Fruit fly (Drosophila melanogaster) whole organism, embryonic: Measurements from ENCODE around the gene Atx-1.
A peak's percentile ranks its signal among the peaks of the same experiment; 100 is the strongest.

Experiments
- Ada2b ChIP-seq: fragments of 200-800 bp; sonication (Bioruptor generic); IDR thresholded peaks from 2 replicates; pipeline ENCODE4 v1.3.6; 2022; ENCODE audit warnings: missing biosample characterization, missing genetic modification characterization
- B-H1 ChIP-seq: fragments of 200-800 bp; sonication (Bioruptor generic); IDR thresholded peaks from 3 replicates; pipeline ENCODE4 v1.3.6; 2022; ENCODE audit warnings: missing biosample characterization, missing genetic modification characterization
- Bgb ChIP-seq: fragments of 200-800 bp; sonication (Bioruptor generic); IDR thresholded peaks from 2 replicates; pipeline ENCODE4 v1.3.6; 2022; ENCODE audit warnings: missing biosample characterization, missing genetic modification characterization; ENCODE audit not compliant: partially characterized antibody
- C15 ChIP-seq: fragments of 200-800 bp; sonication (Bioruptor generic); IDR thresholded peaks from 3 replicates; pipeline ENCODE4 v1.3.6; 2022; ENCODE audit warnings: missing biosample characterization, missing genetic modification characterization
- CG10654 ChIP-seq: fragments of 200-800 bp; sonication (Bioruptor generic); optimal IDR thresholded peaks from 2 replicates; lab custom pipeline; 2016; ENCODE audit warnings: missing biosample characterization, missing genetic modification characterization
- CG12659 ChIP-seq: fragments of 200-800 bp; sonication (Bioruptor generic); optimal IDR thresholded peaks from 3 replicates; lab custom pipeline; 2017; ENCODE audit warnings: mild to moderate bottlenecking, missing biosample characterization, missing genetic modification reagents, missing genetic modification characterization
- CG14050 ChIP-seq: fragments of 200-800 bp; sonication (Bioruptor generic); IDR thresholded peaks from 3 replicates; pipeline ENCODE4 v1.3.6; 2022; ENCODE audit warnings: missing biosample characterization, missing genetic modification characterization
- CG17612 ChIP-seq: fragments of 200-800 bp; sonication (Bioruptor generic); IDR thresholded peaks from 2 replicates; pipeline ENCODE4 v1.3.6; 2022; ENCODE audit warnings: missing biosample characterization, missing genetic modification characterization
- CG18011 ChIP-seq: fragments of 200-800 bp; sonication (Bioruptor generic); optimal IDR thresholded peaks from 2 replicates; lab custom pipeline; 2017; ENCODE audit warnings: missing biosample characterization, missing genetic modification characterization, mild to moderate bottlenecking, moderate library complexity, missing genotype
- CG18619 ChIP-seq: fragments of 200-800 bp; sonication (Bioruptor generic); optimal IDR thresholded peaks from 3 replicates; lab custom pipeline; 2017; ENCODE audit warnings: missing biosample characterization, mild to moderate bottlenecking, missing genetic modification characterization
- CG30403 ChIP-seq: fragments of 200-800 bp; sonication (Bioruptor generic); optimal IDR thresholded peaks from 3 replicates; lab custom pipeline; 2016; ENCODE audit warnings: missing biosample characterization, missing genetic modification characterization
- CG3407 ChIP-seq: fragments of 200-800 bp; sonication (Bioruptor generic); optimal IDR thresholded peaks from 2 replicates; lab custom pipeline; 2018; ENCODE audit warnings: missing biosample characterization, mild to moderate bottlenecking, missing genetic modification characterization
- CG6689 ChIP-seq: fragments of 200-800 bp; sonication (Bioruptor generic); IDR thresholded peaks from 2 replicates; pipeline ENCODE4 v1.3.6; 2022; ENCODE audit warnings: missing biosample characterization, missing genetic modification characterization
- CG8290 ChIP-seq, 3 experiments: fragments of 200-800 bp; sonication (Bioruptor generic); optimal IDR thresholded peaks; 2 replicates each; lab custom pipeline; 2016 to 2019; ENCODE audit warnings: missing biosample characterization in 3 of 3, missing genetic modification characterization in 3 of 3, mild to moderate bottlenecking in 2 of 3, moderate library complexity in 1 of 3
- CG8359 ChIP-seq: fragments of 200-800 bp; sonication (Bioruptor generic); optimal IDR thresholded peaks from 2 replicates; lab custom pipeline; 2017; ENCODE audit warnings: missing biosample characterization, mild to moderate bottlenecking, missing genetic modification characterization, borderline replicate concordance
- CG9609 ChIP-seq: fragments of 200-800 bp; sonication (Bioruptor generic); optimal IDR thresholded peaks from 3 replicates; lab custom pipeline; 2016; ENCODE audit warnings: missing biosample characterization, missing genetic modification characterization
- CG9932 ChIP-seq: fragments of 200-800 bp; sonication (Bioruptor generic); IDR thresholded peaks from 2 replicates; pipeline ENCODE4 v1.3.6; 2022; ENCODE audit warnings: missing biosample characterization, missing genetic modification characterization
- CoRest ChIP-seq: fragments of 200-800 bp; sonication (Bioruptor generic); optimal IDR thresholded peaks from 3 replicates; lab custom pipeline; 2018; ENCODE audit warnings: missing biosample characterization, mild to moderate bottlenecking, missing genetic modification characterization, moderate library complexity
- Dip3 ChIP-seq: fragments of 200-800 bp; sonication (Bioruptor generic); optimal IDR thresholded peaks from 3 replicates; lab custom pipeline; 2016; ENCODE audit warnings: missing biosample characterization, missing genetic modification characterization
- Doc3 ChIP-seq: fragments of 200-800 bp; sonication (Bioruptor generic); IDR thresholded peaks from 3 replicates; pipeline ENCODE4 v1.3.6; 2022; ENCODE audit warnings: missing biosample characterization, missing genetic modification characterization; ENCODE audit not compliant: partially characterized antibody
- Dp ChIP-seq: fragments of 200-800 bp; sonication (Bioruptor generic); optimal IDR thresholded peaks from 2 replicates; lab custom pipeline; 2018; ENCODE audit warnings: missing biosample characterization, mild to moderate bottlenecking, missing genetic modification characterization, moderate library complexity
- ERR ChIP-seq: fragments of 200-800 bp; sonication (Bioruptor generic); optimal IDR thresholded peaks from 2 replicates; lab custom pipeline; 2016; ENCODE audit warnings: missing biosample characterization, missing genetic modification characterization
- Fer3 ChIP-seq: fragments of 200-800 bp; sonication (Bioruptor generic); optimal IDR thresholded peaks from 2 replicates; lab custom pipeline; 2018; ENCODE audit warnings: missing biosample characterization, mild to moderate bottlenecking, missing genetic modification characterization, moderate library complexity
- H15 ChIP-seq: fragments of 200-800 bp; sonication (Bioruptor generic); IDR thresholded peaks from 3 replicates; pipeline ENCODE4 v1.3.6; 2022; ENCODE audit warnings: missing biosample characterization, missing genetic modification characterization
- H2.0 ChIP-seq: fragments of 200-800 bp; sonication (Bioruptor generic); IDR thresholded peaks from 2 replicates; pipeline ENCODE4 v1.3.6; 2022; ENCODE audit warnings: missing biosample characterization, missing genetic modification characterization
- Mad ChIP-seq: fragments of 200-800 bp; sonication (Bioruptor generic); optimal IDR thresholded peaks from 2 replicates; lab custom pipeline; 2016; ENCODE audit warnings: missing biosample characterization, missing genetic modification characterization
- Myb ChIP-seq: fragments of 200-800 bp; sonication (Bioruptor generic); optimal IDR thresholded peaks from 2 replicates; lab custom pipeline; 2016; ENCODE audit warnings: missing biosample characterization, missing genetic modification characterization
- Oaz ChIP-seq: fragments of 200-800 bp; sonication (Bioruptor generic); IDR thresholded peaks from 2 replicates; pipeline ENCODE4 v1.3.6; 2022; ENCODE audit warnings: missing biosample characterization, missing genetic modification characterization
- ab ChIP-seq: fragments of 200-800 bp; sonication (Bioruptor generic); optimal IDR thresholded peaks from 2 replicates; lab custom pipeline; 2016; ENCODE audit warnings: missing biosample characterization, missing genetic modification characterization
- ac ChIP-seq: fragments of 200-800 bp; sonication (Bioruptor generic); optimal IDR thresholded peaks from 3 replicates; lab custom pipeline; 2017; ENCODE audit warnings: missing biosample characterization, mild to moderate bottlenecking, missing genetic modification characterization
- bbx ChIP-seq: fragments of 200-800 bp; sonication (Bioruptor generic); IDR thresholded peaks from 2 replicates; pipeline ENCODE4 v1.3.6; 2022; ENCODE audit warnings: missing biosample characterization, missing genetic modification characterization; ENCODE audit not compliant: partially characterized antibody
- ci ChIP-seq: fragments of 200-800 bp; sonication (Bioruptor generic); IDR thresholded peaks from 3 replicates; pipeline ENCODE4 v1.3.6; 2022; ENCODE audit warnings: missing biosample characterization, missing genetic modification characterization
- dmrt99B ChIP-seq: fragments of 200-800 bp; sonication (Bioruptor generic); optimal IDR thresholded peaks from 2 replicates; lab custom pipeline; 2018; ENCODE audit warnings: missing biosample characterization, mild to moderate bottlenecking, missing genetic modification characterization, moderate library complexity
- dysf ChIP-seq: fragments of 200-800 bp; sonication (Bioruptor generic); IDR thresholded peaks from 3 replicates; pipeline ENCODE4 v1.3.6; 2022; ENCODE audit warnings: missing biosample characterization, missing genetic modification characterization
- fd64A ChIP-seq: fragments of 200-800 bp; sonication (Bioruptor generic); optimal IDR thresholded peaks from 3 replicates; lab custom pipeline; 2018; ENCODE audit warnings: missing biosample characterization, mild to moderate bottlenecking, missing genetic modification characterization
- fru ChIP-seq: fragments of >200 bp; optimal IDR thresholded peaks from 2 replicates; lab custom pipeline; 2017
- gce ChIP-seq: fragments of 200-800 bp; sonication (Bioruptor generic); IDR thresholded peaks from 3 replicates; pipeline ENCODE4 v1.3.6; 2022; ENCODE audit warnings: missing biosample characterization, missing genetic modification characterization
- gsb ChIP-seq: fragments of 200-800 bp; sonication (Bioruptor generic); IDR thresholded peaks from 2 replicates; pipeline ENCODE4 v1.3.6; 2022; ENCODE audit warnings: missing biosample characterization, missing genetic modification characterization
- hkb ChIP-seq, 2 experiments: fragments of 200-800 bp in 1 of 2; fragments of >200 bp in 1 of 2; sonication (Bioruptor generic) in 1 of 2; IDR thresholded peaks in 1 of 2; optimal IDR thresholded peaks in 1 of 2; 2 replicates each; pipeline versions ENCODE4 v1.3.6 to Lab custom; 2017 to 2022; ENCODE audit warnings: missing biosample characterization in 1 of 2, missing genetic modification characterization in 1 of 2
- kni ChIP-seq: fragments of 200-800 bp; sonication (Bioruptor generic); optimal IDR thresholded peaks from 3 replicates; lab custom pipeline; 2017; ENCODE audit warnings: mild to moderate bottlenecking, missing biosample characterization, missing genetic modification reagents, missing genetic modification characterization
- lov ChIP-seq, 2 experiments: fragments of 200-800 bp in 1 of 2; fragments of >200 bp in 1 of 2; sonication (Bioruptor generic) in 1 of 2; IDR thresholded peaks in 1 of 2; optimal IDR thresholded peaks in 1 of 2; 2 replicates in 1 of 2; 3 replicates in 1 of 2; pipeline versions ENCODE4 v1.3.6 to Lab custom; 2017 to 2022; ENCODE audit warnings: missing biosample characterization in 1 of 2, missing genetic modification characterization in 1 of 2
- nmo ChIP-seq: fragments of 200-800 bp; sonication (Bioruptor generic); optimal IDR thresholded peaks from 2 replicates; lab custom pipeline; 2018; ENCODE audit warnings: missing biosample characterization, mild to moderate bottlenecking, missing genetic modification characterization, moderate library complexity
- oc ChIP-seq: fragments of 200-800 bp; sonication (Bioruptor generic); optimal IDR thresholded peaks from 2 replicates; lab custom pipeline; 2018; ENCODE audit warnings: missing biosample characterization, mild to moderate bottlenecking, missing genetic modification characterization, moderate library complexity
- pzg ChIP-seq: fragments of 200-800 bp; sonication (Bioruptor generic); optimal IDR thresholded peaks from 3 replicates; lab custom pipeline; 2018; ENCODE audit warnings: missing biosample characterization, mild to moderate bottlenecking, missing genetic modification characterization, moderate library complexity
- ro ChIP-seq: fragments of 200-800 bp; sonication (Bioruptor generic); IDR thresholded peaks from 2 replicates; pipeline ENCODE4 v1.3.6; 2022; ENCODE audit warnings: missing biosample characterization, missing genetic modification characterization
- sens ChIP-seq: fragments of 200-800 bp; sonication (Bioruptor generic); peaks from one replicate; lab custom pipeline; 2016; ENCODE audit warnings: missing biosample characterization, missing genetic modification characterization
- seq ChIP-seq: fragments of 200-800 bp; sonication (Bioruptor generic); IDR thresholded peaks from 2 replicates; pipeline ENCODE4 v1.3.6; 2022; ENCODE audit warnings: missing biosample characterization, missing genetic modification characterization
- sr ChIP-seq: fragments of 200-800 bp; sonication (Bioruptor generic); IDR thresholded peaks from 3 replicates; pipeline ENCODE4 v1.3.6; 2022; ENCODE audit warnings: missing biosample characterization, missing genetic modification characterization
- usp ChIP-seq: fragments of >200 bp; optimal IDR thresholded peaks from 2 replicates; lab custom pipeline; 2017; ENCODE audit warnings: missing biosample characterization, missing genetic modification characterization

The Atx-1 gene

DNA sequence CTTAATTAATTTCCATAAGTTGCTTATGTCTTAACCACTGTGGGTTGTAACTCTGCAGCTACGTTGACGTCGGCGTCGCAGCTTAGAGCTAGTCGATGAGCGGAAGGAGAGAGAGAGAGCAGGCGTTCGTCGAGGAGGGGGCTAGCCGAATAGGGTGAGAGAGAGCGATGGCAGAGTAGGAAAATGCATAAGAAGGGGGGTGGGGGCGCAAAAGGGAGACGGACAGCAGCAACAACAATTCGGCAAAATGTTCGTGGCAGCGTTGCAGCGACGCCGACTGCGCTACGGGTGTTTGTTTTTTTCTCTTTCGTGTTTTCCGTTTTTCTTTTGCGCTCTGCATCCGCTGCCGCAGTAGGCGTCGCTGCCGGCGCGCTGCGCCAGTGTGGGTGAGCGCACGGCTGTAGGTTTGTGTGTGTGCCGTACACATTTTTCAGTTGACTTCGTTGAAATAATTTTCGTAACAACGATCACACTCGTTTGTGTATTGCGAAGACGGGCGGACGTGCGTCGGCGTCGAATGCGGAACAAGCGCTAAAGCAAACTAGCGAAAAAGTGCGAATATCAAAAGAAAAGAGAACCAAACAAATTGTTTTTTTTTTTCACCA is 45.1 kb downstream of the Atx-1 start (continued):
- no peak for TF ChIP-seq CG18011
- peak; percentile 6; the same call in 1 of the 2 replicates for TF ChIP-seq seq (GFP tag; lab: Robert Waterston, UW)
- TF ChIP-seq dmrt99B (tag; lab: Kevin White, UChicago): no peak
- no peak for TF ChIP-seq B-H1 (GFP tag; lab: Robert Waterston, UW)
- no peak for TF ChIP-seq CG30403 (GFP tag; lab: Kevin White, UChicago)
- TF ChIP-seq sens (GFP tag; lab: Kevin White, UChicago): peak; percentile 60
- no peak for TF ChIP-seq Fer3 (tag; lab: Kevin White, UChicago)
- TF ChIP-seq hkb (optimal IDR thresholded peaks at IDR 0.05; lab: Kevin White, UChicago): no peak
- no peak for TF ChIP-seq hkb (GFP tag; IDR thresholded peaks at IDR 0.05; lab: Robert Waterston, UW)
- no peak; the same call in 2 of the 3 replicates for TF ChIP-seq Doc3 (GFP tag; lab: Robert Waterston, UW)
- TF ChIP-seq H15 (GFP tag; lab: Robert Waterston, UW): no peak; the same call in 2 of the 3 replicates
- TF ChIP-seq Ada2b (GFP tag; lab: Robert Waterston, UW): no peak
- TF ChIP-seq CG8290 (GFP tag; optimal IDR thresholded peaks at IDR 0.05; lab: Kevin White, UChicago): no peak
- peak in 1 of 2 experiments; percentile 48 for TF ChIP-seq CG8290 (tag; optimal IDR thresholded peaks at IDR 0.05; lab: Kevin White, UChicago)
- TF ChIP-seq ac (GFP tag; lab: Kevin White, UChicago): no peak
- no peak for TF ChIP-seq oc (tag; lab: Kevin White, UChicago)
- TF ChIP-seq sr: 0 out of 3 replicates have a peak, but pooled peaks have one; percentile 26
- no peak for TF ChIP-seq C15 (GFP tag; lab: Robert Waterston, UW)
- no peak for TF ChIP-seq H2.0 (GFP tag; lab: Robert Waterston, UW)
- TF ChIP-seq Myb (GFP tag; lab: Kevin White, UChicago): no peak
- TF ChIP-seq CG6689 (GFP tag; lab: Robert Waterston, UW): no peak
- no peak for TF ChIP-seq Oaz (GFP tag; lab: Robert Waterston, UW)
- TF ChIP-seq Dp (GFP tag; lab: Kevin White, UChicago): no peak
- TF ChIP-seq CG9609: no peak
- no peak for TF ChIP-seq ro (GFP tag; lab: Robert Waterston, UW)
- no peak for TF ChIP-seq CG14050 (GFP tag; lab: Robert Waterston, UW)
- peak; percentile 67; the same call in 2 of the 3 replicates for TF ChIP-seq ci (GFP tag; lab: Robert Waterston, UW)
- no peak for TF ChIP-seq fru (lab: Kevin White, UChicago)
- no peak; the same call in 2 of the 3 replicates for TF ChIP-seq gce (GFP tag; lab: Robert Waterston, UW)
- TF ChIP-seq CG8359 (GFP tag; lab: Kevin White, UChicago): no peak
- TF ChIP-seq kni (GFP tag; lab: Kevin White, UChicago): peak; percentile 33
- no peak for TF ChIP-seq Mad (GFP tag; lab: Kevin White, UChicago)
- TF ChIP-seq CG9932 (GFP tag; lab: Robert Waterston, UW): no peak; the same call in 1 of the 2 replicates
- no peak for TF ChIP-seq gsb
- TF ChIP-seq nmo (GFP tag; lab: Kevin White, UChicago): peak; percentile 43
- TF ChIP-seq ERR (GFP tag; lab: Kevin White, UChicago): no peak
- TF ChIP-seq ab: no peak
- no peak for TF ChIP-seq CG17612 (GFP tag; lab: Robert Waterston, UW)
- no peak for TF ChIP-seq fd64A (GFP tag; lab: Kevin White, UChicago)
- TF ChIP-seq usp (GFP tag; lab: Kevin White, UChicago): no peak
- TF ChIP-seq CG18619 (GFP tag; lab: Kevin White, UChicago): no peak
- TF ChIP-seq CG10654 (GFP tag; lab: Kevin White, UChicago): no peak
- no peak for TF ChIP-seq Dip3 (GFP tag; lab: Kevin White, UChicago)
- TF ChIP-seq lov (optimal IDR thresholded peaks at IDR 0.05; lab: Kevin White, UChicago): no peak
- peak; percentile 67; the same call in 1 of the 3 replicates for TF ChIP-seq lov (GFP tag; IDR thresholded peaks at IDR 0.05; lab: Robert Waterston, UW)
- peak; percentile 49; the same call in 1 of the 2 replicates for TF ChIP-seq Bgb (GFP tag; lab: Robert Waterston, UW)
- TF ChIP-seq pzg: no peak
- TF ChIP-seq CG3407: no peak
- peak; percentile 27 for TF ChIP-seq CG12659 (GFP tag; lab: Kevin White, UChicago)
- peak; percentile 78 for TF ChIP-seq CoRest
- TF ChIP-seq dysf (GFP tag; lab: Robert Waterston, UW): no peak
- peak; percentile 25; the same call in 1 of the 2 replicates for TF ChIP-seq bbx (GFP tag; lab: Robert Waterston, UW)
